Fruit fly (Drosophila melanogaster) Kc167 (cell line): ENCODE results near the gene CG43740.

Experiments used
- Myc ChIP-seq: fragments of >200 bp; optimal IDR thresholded peaks from 2 replicates; lab custom pipeline; 2017; ENCODE audit warnings: missing external identifiers
- Sin3A ChIP-seq: fragments of >200 bp; optimal IDR thresholded peaks from 2 replicates; lab custom pipeline; 2018; ENCODE audit warnings: missing external identifiers
- insv ChIP-seq: fragments of >200 bp; optimal IDR thresholded peaks from 3 replicates; lab custom pipeline; 2018; ENCODE audit warnings: missing external identifiers
- psq ChIP-seq: fragments of >200 bp; optimal IDR thresholded peaks from 2 replicates; lab custom pipeline; 2017; ENCODE audit warnings: missing external identifiers
- ttk ChIP-seq: sonication (Bioruptor generic); optimal IDR thresholded peaks from 2 replicates; lab custom pipeline; 2017; ENCODE audit warnings: missing external identifiers

DNA sequence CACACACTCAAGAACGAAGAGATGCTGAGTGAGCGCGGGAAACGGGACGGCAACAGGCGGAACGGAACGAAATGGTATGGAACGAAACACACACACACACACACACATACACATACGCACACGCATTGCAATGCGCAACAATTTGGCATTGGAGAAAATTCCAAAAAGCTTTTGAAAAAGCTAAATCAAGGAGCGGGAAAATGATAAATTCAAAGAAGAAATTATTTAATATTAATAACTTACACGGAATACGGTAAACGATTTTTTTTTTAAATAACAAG is 42.8 kb upstream of the CG43740 start:
- TF ChIP-seq psq (lab: Kevin White, UChicago) (no peak), ttk (no peak), Myc (lab: Kevin White, UChicago) (no peak), Sin3A (no peak), insv (no peak)
